Worm (Caenorhabditis elegans) whole organism, L3 larva: ENCODE results near the gene fbxa-211.
A peak's percentile ranks its signal among the peaks of the same experiment; 100 is the strongest.

ENCODE experiments used
- R02D3.7 ChIP-seq: fragments of 150-350 bp; optimal IDR thresholded peaks from 2 replicates; lab custom pipeline; 2014; ENCODE audit warnings: missing biosample characterization, missing genetic modification characterization
- ZK546.5 ChIP-seq: sonication (generic microtip); optimal IDR thresholded peaks from 2 replicates; lab custom pipeline; 2017; ENCODE audit warnings: missing biosample characterization, missing genetic modification characterization
- aly-2 ChIP-seq: fragments of 150-350 bp; optimal IDR thresholded peaks from 2 replicates; lab custom pipeline; 2014; ENCODE audit warnings: missing biosample characterization, missing genetic modification characterization
- ama-1 ChIP-seq: fragments of 150-350 bp; optimal IDR thresholded peaks from 2 replicates; lab custom pipeline; 2018
- ceh-28 ChIP-seq: fragments of 150-350 bp; optimal IDR thresholded peaks from 2 replicates; lab custom pipeline; 2014; ENCODE audit warnings: missing biosample characterization, missing genetic modification reagents, missing genetic modification characterization
- ceh-82 ChIP-seq: fragments of 150-350 bp; optimal IDR thresholded peaks from 2 replicates; lab custom pipeline; 2014; ENCODE audit warnings: missing biosample characterization, missing genetic modification characterization
- ceh-9 ChIP-seq: sonication (generic microtip); optimal IDR thresholded peaks from 2 replicates; lab custom pipeline; 2018; ENCODE audit warnings: missing biosample characterization, missing genetic modification characterization
- daf-12 ChIP-seq: fragments of 150-350 bp; optimal IDR thresholded peaks from 2 replicates; lab custom pipeline; 2014; ENCODE audit warnings: missing biosample characterization, missing genetic modification reagents, missing genetic modification characterization
- egl-5 ChIP-seq: fragments of 150-350 bp; optimal IDR thresholded peaks from 2 replicates; lab custom pipeline; 2017; ENCODE audit warnings: missing biosample characterization, missing genetic modification reagents, missing genetic modification characterization, inconsistent platforms
- elt-2 ChIP-seq: sonication (generic microtip); optimal IDR thresholded peaks from 2 replicates; lab custom pipeline; 2016; ENCODE audit warnings: missing genetic modification reagents, mild to moderate bottlenecking, missing genetic modification characterization, missing compliant biosample characterization
- elt-3 ChIP-seq, 3 experiments: fragments of 150-350 bp in 1 of 3; sonication (generic microtip) in 2 of 3; optimal IDR thresholded peaks; 2 replicates in 2 of 3; 4 replicates in 1 of 3; lab custom pipeline; 2014 to 2017; ENCODE audit warnings: missing biosample characterization in 3 of 3, missing genetic modification characterization in 3 of 3
- eor-1 ChIP-seq, 2 experiments: fragments of 150-350 bp; optimal IDR thresholded peaks; 2 replicates each; lab custom pipeline; 2014 to 2018; ENCODE audit warnings: missing biosample characterization in 2 of 2, missing genetic modification characterization in 2 of 2
- fkh-10 ChIP-seq: sonication (generic microtip); optimal IDR thresholded peaks from 2 replicates; lab custom pipeline; 2017; ENCODE audit warnings: missing biosample characterization, missing genetic modification reagents, missing genetic modification characterization
- fos-1 ChIP-seq: fragments of 150-350 bp; optimal IDR thresholded peaks from 2 replicates; lab custom pipeline; 2014; ENCODE audit warnings: missing biosample characterization, missing genetic modification characterization
- hmg-11 ChIP-seq: sonication (generic microtip); optimal IDR thresholded peaks from 2 replicates; lab custom pipeline; 2016; ENCODE audit warnings: missing genetic modification characterization, missing compliant biosample characterization
- jun-1 ChIP-seq: fragments of 150-350 bp; optimal IDR thresholded peaks from 2 replicates; lab custom pipeline; 2014; ENCODE audit warnings: missing biosample characterization, missing genetic modification reagents, missing genetic modification characterization
- lin-15B ChIP-seq: fragments of 150-350 bp; optimal IDR thresholded peaks from 2 replicates; lab custom pipeline; 2014; ENCODE audit warnings: missing biosample characterization, missing genetic modification characterization
- mdl-1 ChIP-seq: fragments of 150-350 bp; optimal IDR thresholded peaks from 2 replicates; lab custom pipeline; 2014; ENCODE audit warnings: missing biosample characterization, missing genetic modification characterization
- mml-1 ChIP-seq: fragments of 150-350 bp; sonication (generic microtip); optimal IDR thresholded peaks from 3 replicates; lab custom pipeline; 2014; ENCODE audit warnings: missing biosample characterization, missing genetic modification characterization
- nhr-11 ChIP-seq: fragments of 150-350 bp; optimal IDR thresholded peaks from 2 replicates; lab custom pipeline; 2014; ENCODE audit warnings: missing biosample characterization, missing genetic modification characterization
- nhr-237 ChIP-seq: fragments of 150-350 bp; optimal IDR thresholded peaks from 2 replicates; lab custom pipeline; 2014; ENCODE audit warnings: missing biosample characterization, missing genetic modification characterization
- nhr-28 ChIP-seq: fragments of 150-350 bp; optimal IDR thresholded peaks from 2 replicates; lab custom pipeline; 2014; ENCODE audit warnings: missing biosample characterization, missing genetic modification characterization
- nhr-43 ChIP-seq: sonication (generic microtip); optimal IDR thresholded peaks from 2 replicates; lab custom pipeline; 2016; ENCODE audit warnings: mild to moderate bottlenecking, missing genetic modification characterization, missing compliant biosample characterization; ENCODE audit not compliant: poor library complexity, severe bottlenecking
- nhr-67 ChIP-seq: fragments of 150-350 bp; optimal IDR thresholded peaks from 2 replicates; lab custom pipeline; 2014; ENCODE audit warnings: missing biosample characterization, missing genetic modification characterization
- nhr-77 ChIP-seq: fragments of 150-350 bp; optimal IDR thresholded peaks from 2 replicates; lab custom pipeline; 2014; ENCODE audit warnings: missing biosample characterization, missing genetic modification characterization
- pqm-1 ChIP-seq: fragments of 150-350 bp; optimal IDR thresholded peaks from 2 replicates; lab custom pipeline; 2017; ENCODE audit warnings: missing biosample characterization, missing genetic modification characterization, inconsistent platforms
- sea-2 ChIP-seq: fragments of 150-350 bp; sonication (generic microtip); optimal IDR thresholded peaks from 4 replicates; lab custom pipeline; 2014; ENCODE audit warnings: missing biosample characterization, missing genetic modification reagents, missing genetic modification characterization
- skn-1 ChIP-seq: fragments of 150-350 bp; optimal IDR thresholded peaks from 2 replicates; lab custom pipeline; 2014; ENCODE audit warnings: missing biosample characterization, missing genetic modification characterization
- snpc-4 ChIP-seq: fragments of 150-350 bp; optimal IDR thresholded peaks from 2 replicates; lab custom pipeline; 2014; ENCODE audit warnings: missing biosample characterization, missing genetic modification characterization
- tbx-2 ChIP-seq: sonication (generic microtip); optimal IDR thresholded peaks from 2 replicates; lab custom pipeline; 2016; ENCODE audit warnings: mild to moderate bottlenecking, missing genetic modification characterization, missing compliant biosample characterization
- unc-39 ChIP-seq: sonication (generic microtip); optimal IDR thresholded peaks from 4 replicates; lab custom pipeline; 2017; ENCODE audit warnings: missing biosample characterization, missing genetic modification characterization
- unc-62 ChIP-seq: fragments of 150-350 bp; sonication (generic microtip); optimal IDR thresholded peaks from 4 replicates; lab custom pipeline; 2014; ENCODE audit warnings: missing biosample characterization, missing genetic modification reagents, missing genetic modification characterization
- ztf-11 ChIP-seq: fragments of 150-350 bp; optimal IDR thresholded peaks from 2 replicates; lab custom pipeline; 2014; ENCODE audit warnings: missing biosample characterization, missing genetic modification characterization

fbxa-211 gene

DNA sequence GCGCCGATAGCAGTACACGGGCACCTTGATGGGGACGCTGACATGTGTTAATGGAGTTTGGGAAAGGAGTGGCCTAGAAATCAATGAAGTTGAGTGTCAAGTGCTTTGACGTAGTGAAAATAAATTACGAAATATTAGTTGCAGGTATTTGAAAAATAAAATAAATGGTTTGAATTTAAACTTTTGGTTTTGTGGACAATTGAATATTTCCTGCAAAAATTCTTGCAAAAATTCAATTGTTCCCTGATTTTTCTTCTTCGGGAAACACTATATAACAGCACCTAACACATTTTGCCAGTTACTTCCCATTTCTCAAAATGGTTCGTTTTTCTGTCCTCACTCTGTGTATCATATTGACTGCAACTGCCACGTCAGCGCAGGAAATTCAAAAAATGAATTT, 15.2 kb downstream of the fbxa-211 start, which contains the start of gene Y37H2A.13:
Y37H2A.13 (plus strand) TSS at position 301 of the 400 bp plus-strand sequence.
- TF ChIP-seq sea-2 (GFP tag; lab: Kevin White, UChicago) (no peak), tbx-2 (no peak), ama-1 (lab: Kevin White, UChicago) (no peak), eor-1 (tag; optimal IDR thresholded peaks at IDR 0.05; lab: Kevin White, UChicago) (no peak)
- TF ChIP-seq, all 47 proteins: peak for 0

DNA sequence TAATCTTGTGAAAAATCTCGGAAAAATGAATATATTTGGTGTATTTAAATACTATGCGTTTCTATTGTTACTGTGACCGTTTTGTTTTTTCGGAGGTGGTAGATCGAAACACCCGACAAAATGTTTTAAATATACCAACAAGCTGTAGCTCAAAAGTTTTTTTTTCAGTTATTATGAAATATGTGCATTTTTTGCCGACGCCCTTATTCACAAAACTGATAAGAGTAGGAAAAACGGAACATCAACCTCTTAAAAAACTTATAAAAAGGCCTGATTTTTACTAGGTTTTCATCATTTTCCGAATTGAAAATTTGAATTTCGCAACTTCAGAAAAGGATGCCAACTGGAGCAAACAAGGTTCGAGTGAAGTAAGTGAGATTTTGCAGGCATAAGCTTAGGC, 16.1 kb downstream of the fbxa-211 start, which contains the start of gene Y37H2A.14:
Y37H2A.14 (plus strand) TSS at position 301 of the 400 bp plus-strand sequence.
- TF ChIP-seq tbx-2: no peak
- no peak for TF ChIP-seq elt-2 (tag; lab: Kevin White, UChicago)
- TF ChIP-seq ceh-82: no peak
- no peak for TF ChIP-seq unc-62
- TF ChIP-seq ZK546.5 (tag; lab: Kevin White, UChicago): no peak
- TF ChIP-seq skn-1 (tag; lab: Kevin White, UChicago): no peak
- no peak for TF ChIP-seq fos-1 (tag; lab: Kevin White, UChicago)
- TF ChIP-seq R02D3.7 (tag; lab: Kevin White, UChicago): no peak
- no peak for TF ChIP-seq lin-15B (tag; lab: Kevin White, UChicago)
- TF ChIP-seq hmg-11 (tag; lab: Kevin White, UChicago): no peak

DNA sequence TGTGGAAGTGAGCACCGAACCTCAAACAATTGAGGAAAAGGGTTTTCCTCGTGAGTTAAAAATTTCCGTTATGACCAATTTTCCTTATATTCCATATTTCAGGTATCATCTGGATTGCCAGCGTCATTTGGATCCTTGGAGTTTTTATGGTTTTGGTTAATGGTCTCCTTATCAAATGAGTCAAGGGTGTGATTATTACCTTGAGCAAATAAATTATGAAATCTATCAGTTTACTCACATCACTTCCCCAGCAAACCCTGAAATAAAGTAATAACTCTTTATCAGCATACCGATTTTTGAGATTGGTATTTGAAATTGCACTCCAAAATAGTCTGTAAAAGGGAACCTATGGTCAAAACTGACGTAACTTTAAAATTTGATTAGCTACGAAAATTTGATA, 17.1 kb downstream of the fbxa-211 start:
- no peak for TF ChIP-seq elt-3 (tag; optimal IDR thresholded peaks at IDR 0.05; lab: Kevin White, UChicago)
- no peak for TF ChIP-seq R02D3.7 (tag; lab: Kevin White, UChicago)

DNA sequence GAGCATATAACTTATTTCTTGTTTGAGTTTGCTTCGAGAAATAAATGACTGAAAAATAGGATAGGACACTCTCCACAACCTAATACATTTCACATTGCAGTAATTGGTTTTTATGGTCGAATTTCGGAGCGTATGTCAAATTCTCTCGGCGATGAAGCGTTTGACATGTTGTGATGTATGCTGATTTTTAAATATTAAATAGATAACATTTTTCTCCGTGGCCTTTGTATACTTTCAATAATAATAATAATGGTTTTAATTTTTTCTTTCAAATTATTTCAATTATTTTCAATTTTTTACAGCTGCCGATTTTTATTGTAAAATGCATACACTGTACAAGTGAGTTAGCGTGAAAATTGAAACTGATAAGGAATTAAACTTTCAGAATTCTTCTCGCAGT, 18.8 kb downstream of the fbxa-211 start, which contains the start of gene C14A6.3:
C14A6.3 (plus strand) TSS at position 301 of the 400 bp plus-strand sequence.
- TF ChIP-seq nhr-11 (tag; lab: Kevin White, UChicago) (no peak), hmg-11 (tag; lab: Kevin White, UChicago) (no peak), unc-39 (no peak), mdl-1 (no peak), pqm-1 (tag; lab: Kevin White, UChicago) (no peak), mml-1 (no peak), jun-1 (tag; lab: Kevin White, UChicago) (no peak), nhr-77 (tag; lab: Kevin White, UChicago) (no peak), nhr-237 (tag; lab: Kevin White, UChicago) (no peak), ceh-28 (no peak), ceh-9 (no peak), nhr-43 (tag; lab: Kevin White, UChicago) (no peak), ama-1 (lab: Kevin White, UChicago) (no peak), fkh-10 (GFP tag; lab: Kevin White, UChicago) (no peak)

DNA sequence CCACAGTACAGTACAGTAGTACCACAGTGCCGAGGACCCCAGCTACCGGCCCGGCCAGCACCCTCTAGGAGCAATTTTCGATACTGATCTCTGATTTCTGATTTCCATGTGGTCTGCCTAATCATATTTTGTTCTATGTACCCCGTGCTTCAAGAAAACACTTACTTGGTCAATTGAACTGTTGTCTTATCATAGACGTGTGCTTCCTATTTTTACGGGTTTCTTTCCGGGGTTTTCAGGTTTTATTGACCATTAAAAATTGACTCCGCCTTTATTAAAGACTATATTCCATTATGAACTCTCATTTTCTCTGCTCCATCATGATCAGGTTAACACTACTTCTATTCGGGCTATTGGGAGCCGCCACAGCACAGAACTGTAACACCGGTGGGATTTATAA, 30.4 kb downstream of the fbxa-211 start, which contains the start of gene clec-48:
clec-48 (plus strand) TSS at position 320 of the 400 bp plus-strand sequence.
- TF ChIP-seq lin-15B (tag; lab: Kevin White, UChicago): no peak
- peak; percentile 50 for TF ChIP-seq elt-2 (tag; lab: Kevin White, UChicago)
- TF ChIP-seq pqm-1 (tag; lab: Kevin White, UChicago): peak; percentile 66
- TF ChIP-seq egl-5 (tag; lab: Kevin White, UChicago): no peak
- TF ChIP-seq aly-2 (tag; lab: Kevin White, UChicago): no peak

DNA sequence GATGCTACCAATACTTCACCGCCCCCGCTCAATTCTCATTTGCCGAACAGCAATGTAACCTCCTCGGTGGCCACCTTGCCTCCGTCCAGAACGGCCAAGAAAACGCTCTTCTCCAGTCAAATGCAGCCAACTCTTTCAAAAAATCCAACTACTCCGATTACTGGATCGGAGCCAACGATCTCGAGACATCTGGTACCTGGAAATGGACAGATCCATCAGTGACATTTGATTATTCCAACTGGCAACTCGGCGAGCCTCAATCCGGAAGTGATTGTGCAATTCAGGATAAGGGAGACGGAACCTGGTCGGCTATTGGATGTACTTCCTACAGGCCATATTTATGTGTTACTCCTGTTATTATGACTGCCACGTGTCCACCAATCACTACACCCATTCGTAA, 30.9 kb downstream of the fbxa-211 start:
- TF ChIP-seq snpc-4 (tag; lab: Kevin White, UChicago) (no peak), ztf-11 (tag; lab: Kevin White, UChicago) (no peak), nhr-237 (tag; lab: Kevin White, UChicago) (no peak), tbx-2 (no peak), nhr-67 (no peak), mdl-1 (no peak), ceh-82 (no peak), daf-12 (no peak), egl-5 (tag; lab: Kevin White, UChicago) (no peak), nhr-28 (tag; lab: Kevin White, UChicago) (no peak)
